Worm (Caenorhabditis elegans) whole organism, mixed stage, embryonic: Measurements from ENCODE around the gene F49C5.10.

Experiments
- bed-3 ChIP-seq: fragments of 200-800 bp; sonication (Bioruptor generic); optimal IDR thresholded peaks from 3 replicates; lab custom pipeline; 2018; ENCODE audit warnings: mild to moderate bottlenecking, missing genetic modification characterization, moderate library complexity, missing compliant biosample characterization
- blmp-1 ChIP-seq: fragments of 150-350 bp; optimal IDR thresholded peaks from 2 replicates; lab custom pipeline; 2014; ENCODE audit warnings: missing biosample characterization, missing genetic modification characterization
- ceh-39 ChIP-seq: fragments of 150-350 bp; optimal IDR thresholded peaks from 2 replicates; lab custom pipeline; 2014; ENCODE audit warnings: missing biosample characterization, missing genetic modification characterization
- ceh-83 ChIP-seq: fragments of 200-800 bp; sonication (Bioruptor generic); optimal IDR thresholded peaks from 2 replicates; lab custom pipeline; 2018; ENCODE audit warnings: mild to moderate bottlenecking, missing genetic modification characterization, missing compliant biosample characterization
- ces-1 ChIP-seq: fragments of 150-350 bp; optimal IDR thresholded peaks from 2 replicates; lab custom pipeline; 2014; ENCODE audit warnings: missing biosample characterization, missing genetic modification reagents, missing genetic modification characterization
- cnd-1 ChIP-seq: fragments of 200-800 bp; sonication (Bioruptor generic); optimal IDR thresholded peaks from 2 replicates; lab custom pipeline; 2018; ENCODE audit warnings: mild to moderate bottlenecking, missing genetic modification characterization, missing compliant biosample characterization
- drap-1 ChIP-seq: fragments of 200-800 bp; sonication (Bioruptor generic); optimal IDR thresholded peaks from 3 replicates; lab custom pipeline; 2018; ENCODE audit warnings: mild to moderate bottlenecking, missing genetic modification characterization, missing compliant biosample characterization
- elt-1 ChIP-seq: sonication (generic microtip); optimal IDR thresholded peaks from 2 replicates; lab custom pipeline; 2017; ENCODE audit warnings: missing genetic modification characterization, mild to moderate bottlenecking, missing compliant biosample characterization, antibody characterized with exemption, moderate library complexity, borderline replicate concordance; ENCODE audit not compliant: insufficient read depth
- elt-3 ChIP-seq: fragments of 150-350 bp; optimal IDR thresholded peaks from 2 replicates; lab custom pipeline; 2014; ENCODE audit warnings: missing biosample characterization, missing genetic modification characterization
- flh-1 ChIP-seq: fragments of 200-800 bp; sonication (Bioruptor generic); optimal IDR thresholded peaks from 2 replicates; lab custom pipeline; 2018; ENCODE audit warnings: mild to moderate bottlenecking, missing genetic modification characterization, moderate library complexity, missing compliant biosample characterization
- ham-2 ChIP-seq: fragments of 200-800 bp; sonication (Bioruptor generic); optimal IDR thresholded peaks from 2 replicates; lab custom pipeline; 2018; ENCODE audit warnings: mild to moderate bottlenecking, missing genetic modification characterization, missing compliant biosample characterization
- hlh-1 ChIP-seq: fragments of 150-350 bp; optimal IDR thresholded peaks from 2 replicates; lab custom pipeline; 2014; ENCODE audit warnings: missing biosample characterization, missing genetic modification reagents, missing genetic modification characterization
- lin-13 ChIP-seq: fragments of 150-350 bp; optimal IDR thresholded peaks from 2 replicates; lab custom pipeline; 2014; ENCODE audit warnings: missing biosample characterization, missing genetic modification characterization
- lin-32 ChIP-seq: fragments of 200-800 bp; sonication (Bioruptor generic); optimal IDR thresholded peaks from 2 replicates; lab custom pipeline; 2018; ENCODE audit warnings: mild to moderate bottlenecking, missing genetic modification characterization, missing compliant biosample characterization
- lsy-2 ChIP-seq: fragments of 150-350 bp; optimal IDR thresholded peaks from 2 replicates; lab custom pipeline; 2014; ENCODE audit warnings: missing biosample characterization, missing genetic modification characterization
- mab-5 ChIP-seq: fragments of 150-350 bp; optimal IDR thresholded peaks from 2 replicates; lab custom pipeline; 2014; ENCODE audit warnings: missing biosample characterization, missing genetic modification characterization
- mep-1 ChIP-seq: fragments of 150-350 bp; optimal IDR thresholded peaks from 2 replicates; lab custom pipeline; 2017; ENCODE audit warnings: missing biosample characterization, missing genetic modification reagents, missing genetic modification characterization, inconsistent platforms
- nhr-12 ChIP-seq: fragments of 150-350 bp; optimal IDR thresholded peaks from 2 replicates; lab custom pipeline; 2014; ENCODE audit warnings: missing biosample characterization, missing genetic modification characterization
- nhr-2 ChIP-seq: fragments of 150-350 bp; optimal IDR thresholded peaks from 2 replicates; lab custom pipeline; 2014; ENCODE audit warnings: missing biosample characterization, missing genetic modification characterization
- nhr-237 ChIP-seq: fragments of 150-350 bp; optimal IDR thresholded peaks from 2 replicates; lab custom pipeline; 2014; ENCODE audit warnings: missing biosample characterization, missing genetic modification characterization
- nhr-28 ChIP-seq: fragments of 150-350 bp; optimal IDR thresholded peaks from 2 replicates; lab custom pipeline; 2014; ENCODE audit warnings: missing biosample characterization, missing genetic modification characterization
- pha-4 ChIP-seq: fragments of 150-350 bp; optimal IDR thresholded peaks from 2 replicates; lab custom pipeline; 2018; ENCODE audit warnings: missing biosample characterization, missing genetic modification reagents, missing genetic modification characterization
- sem-2 ChIP-seq: fragments of 200-800 bp; sonication (Bioruptor generic); optimal IDR thresholded peaks from 2 replicates; lab custom pipeline; 2018; ENCODE audit warnings: mild to moderate bottlenecking, missing genetic modification characterization, missing compliant biosample characterization
- snpc-4 ChIP-seq: fragments of 150-350 bp; optimal IDR thresholded peaks from 2 replicates; lab custom pipeline; 2014; ENCODE audit warnings: missing biosample characterization, missing genetic modification characterization
- sptf-1 ChIP-seq: sonication (generic microtip); optimal IDR thresholded peaks from 2 replicates; lab custom pipeline; 2017; ENCODE audit warnings: mild to moderate bottlenecking, missing genetic modification characterization, moderate library complexity, missing compliant biosample characterization
- tbx-8 ChIP-seq: fragments of 200-800 bp; sonication (Bioruptor generic); optimal IDR thresholded peaks from 2 replicates; lab custom pipeline; 2018; ENCODE audit warnings: mild to moderate bottlenecking, missing genetic modification characterization, moderate library complexity, missing compliant biosample characterization
- unc-120 ChIP-seq: sonication (generic microtip); optimal IDR thresholded peaks from 2 replicates; lab custom pipeline; 2017; ENCODE audit warnings: missing genetic modification characterization, missing compliant biosample characterization; ENCODE audit not compliant: poor library complexity, severe bottlenecking
- unc-39 ChIP-seq: fragments of 150-350 bp; optimal IDR thresholded peaks from 2 replicates; lab custom pipeline; 2014; ENCODE audit warnings: missing biosample characterization, missing genetic modification characterization
- unc-62 ChIP-seq: fragments of 150-350 bp; optimal IDR thresholded peaks from 2 replicates; lab custom pipeline; 2014; ENCODE audit warnings: missing biosample characterization, missing genetic modification reagents, missing genetic modification characterization
- zip-8 ChIP-seq: fragments of 150-350 bp; optimal IDR thresholded peaks from 2 replicates; lab custom pipeline; 2014; ENCODE audit warnings: missing biosample characterization, missing genetic modification characterization
- ztf-11 ChIP-seq: fragments of 150-350 bp; optimal IDR thresholded peaks from 2 replicates; lab custom pipeline; 2014; ENCODE audit warnings: missing biosample characterization, missing genetic modification characterization

Gene F49C5.10

DNA sequence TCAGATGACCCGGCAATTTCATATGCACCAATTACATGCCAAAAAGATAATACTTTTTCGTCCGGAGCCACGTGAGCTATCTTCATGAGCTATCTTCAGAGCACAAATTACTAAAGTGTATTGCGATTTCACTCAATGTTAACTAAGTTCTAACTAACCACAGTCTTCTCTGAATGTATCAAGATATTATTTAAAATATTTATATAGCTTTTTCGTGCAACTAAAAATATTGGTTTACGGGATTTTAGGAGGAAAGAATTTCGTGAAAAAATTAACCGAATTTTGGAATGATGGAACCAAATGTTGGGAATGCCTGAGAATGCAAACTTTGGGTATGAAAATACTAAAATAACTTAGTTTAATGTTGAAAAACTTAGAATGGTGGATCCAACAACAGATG, 991 bp downstream of the F49C5.10 start, which contains the start of gene F49C5.16:
TSS of gene F49C5.16 (plus strand) at position 301 of the 400 bp plus-strand sequence.
- TF ChIP-seq flh-1 (GFP tag; lab: Kevin White, UChicago) (no peak), drap-1 (no peak), bed-3 (GFP tag; lab: Kevin White, UChicago) (no peak), unc-39 (tag; lab: Kevin White, UChicago) (no peak), nhr-2 (tag; lab: Kevin White, UChicago) (no peak), mab-5 (tag; lab: Kevin White, UChicago) (no peak)
- TF ChIP-seq, all 35 proteins: peak for 0

DNA sequence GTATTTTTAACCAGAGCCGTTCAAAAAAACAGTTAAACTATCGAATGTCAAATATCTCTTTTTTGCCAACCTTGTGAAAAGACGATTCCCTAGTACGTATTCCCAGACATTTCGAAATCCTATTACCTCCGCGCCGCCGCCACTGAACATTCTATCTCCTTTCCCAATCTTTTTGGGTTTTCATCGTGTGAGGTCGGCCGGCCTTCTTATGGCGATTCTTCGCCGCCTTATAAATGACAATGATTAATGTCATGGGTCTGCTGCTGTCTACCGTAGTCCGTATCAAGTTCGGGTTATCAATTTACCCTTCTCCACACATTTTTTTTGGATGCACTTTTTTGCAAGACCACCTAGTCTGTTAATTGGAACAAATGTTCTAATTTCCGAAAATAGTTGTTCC, 3.1 kb downstream of the F49C5.10 start:
- TF ChIP-seq bed-3 (GFP tag; lab: Kevin White, UChicago), result no peak
- no peak for TF ChIP-seq unc-39 (tag; lab: Kevin White, UChicago)
- TF ChIP-seq ceh-83, result no peak
- TF ChIP-seq ham-2, result no peak
- no peak for TF ChIP-seq mep-1 (tag; lab: Kevin White, UChicago)
- TF ChIP-seq lin-13 (tag; lab: Kevin White, UChicago), result no peak
- no peak for TF ChIP-seq lsy-2 (tag; lab: Kevin White, UChicago)
- TF ChIP-seq cnd-1, result no peak
- TF ChIP-seq unc-62 (GFP tag; lab: Kevin White, UChicago), result no peak

DNA sequence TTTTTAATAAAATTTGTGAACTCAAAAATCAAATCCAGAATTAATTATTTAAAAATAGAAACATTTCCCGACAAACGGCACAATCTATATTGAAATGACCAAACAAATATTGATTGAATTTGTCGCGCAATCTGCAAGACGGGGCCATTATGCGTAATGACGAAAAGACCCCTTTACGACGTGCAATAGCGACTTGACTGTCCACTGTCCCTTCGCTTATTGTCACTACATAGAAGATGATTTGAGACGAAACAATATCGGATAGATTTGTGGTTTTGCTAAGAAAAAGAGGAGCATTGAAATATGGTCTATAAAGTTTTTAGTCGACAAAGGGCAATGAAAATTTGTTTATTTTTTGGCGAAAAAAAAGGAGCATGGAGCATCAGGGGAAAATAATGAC, 4.4 kb downstream of the F49C5.10 start:
- TF ChIP-seq tbx-8 (GFP tag; lab: Kevin White, UChicago) (no peak), pha-4 (tag; lab: Kevin White, UChicago) (no peak), elt-3 (tag; lab: Kevin White, UChicago) (no peak), unc-39 (tag; lab: Kevin White, UChicago) (no peak), bed-3 (GFP tag; lab: Kevin White, UChicago) (no peak), ces-1 (GFP tag; lab: Kevin White, UChicago) (no peak), sptf-1 (tag; lab: Kevin White, UChicago) (no peak), zip-8 (tag; lab: Kevin White, UChicago) (no peak), nhr-2 (tag; lab: Kevin White, UChicago) (no peak)

DNA sequence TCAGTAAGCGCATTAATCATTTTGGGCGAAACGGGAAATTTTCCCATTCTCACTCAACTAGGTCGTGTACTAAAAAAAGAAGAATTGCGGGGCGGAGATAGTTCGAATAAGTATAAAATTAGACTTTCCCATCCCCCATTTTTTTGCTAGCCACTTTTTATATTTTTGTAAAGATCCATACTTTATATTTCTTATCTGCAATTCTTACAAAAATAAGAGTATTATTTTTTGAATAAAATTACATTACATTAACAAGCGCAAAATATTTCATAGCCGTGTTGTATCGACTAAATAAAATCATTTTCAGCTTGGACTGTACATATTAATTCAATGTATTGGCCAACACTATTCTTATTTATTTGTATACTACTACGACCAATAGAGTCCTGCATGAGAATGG, 9.0 kb downstream of the F49C5.10 start, which contains the start of gene F49C5.11:
TSS of gene F49C5.11 (plus strand) at position 301 of the 400 bp plus-strand sequence.
- TF ChIP-seq unc-120, result no peak
- TF ChIP-seq nhr-2 (tag; lab: Kevin White, UChicago), result no peak
- TF ChIP-seq ham-2, result no peak
- no peak for TF ChIP-seq nhr-12
- TF ChIP-seq nhr-237 (tag; lab: Kevin White, UChicago), result no peak
- TF ChIP-seq hlh-1 (tag; lab: Kevin White, UChicago), result no peak
- no peak for TF ChIP-seq sptf-1 (tag; lab: Kevin White, UChicago)
- TF ChIP-seq nhr-28 (tag; lab: Kevin White, UChicago), result no peak
- TF ChIP-seq cnd-1, result no peak
- TF ChIP-seq ceh-39 (tag; lab: Kevin White, UChicago), result no peak
- TF ChIP-seq bed-3 (GFP tag; lab: Kevin White, UChicago), result no peak
- TF ChIP-seq blmp-1 (tag; lab: Kevin White, UChicago), result no peak
- TF ChIP-seq lin-13 (tag; lab: Kevin White, UChicago), result no peak
- no peak for TF ChIP-seq drap-1
- no peak for TF ChIP-seq elt-1 (tag; lab: Kevin White, UChicago)

DNA sequence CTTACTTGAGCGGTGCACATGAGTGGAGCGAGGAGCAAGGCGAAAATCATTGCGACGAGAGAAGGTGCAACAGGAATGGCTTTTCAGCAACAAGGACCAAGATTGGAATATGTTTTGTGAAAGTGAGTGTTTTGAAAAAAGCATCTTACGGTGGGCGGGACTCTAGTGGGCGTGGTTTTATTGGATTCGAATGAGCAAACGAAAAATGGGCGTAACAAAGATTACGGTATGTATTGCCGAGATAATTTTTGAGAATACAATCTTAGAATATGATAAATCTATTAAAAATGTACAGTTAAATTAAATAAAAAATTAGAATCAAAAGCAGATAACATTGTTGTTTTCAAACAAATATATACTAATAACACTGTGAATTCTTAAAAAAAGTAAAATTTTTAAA, 13.7 kb downstream of the F49C5.10 start, which contains the start of gene F49C5.12:
TSS of gene F49C5.12 (minus strand) at position 101 of the 400 bp plus-strand sequence.
- no peak for TF ChIP-seq zip-8 (tag; lab: Kevin White, UChicago)
- no peak for TF ChIP-seq sem-2 (GFP tag; lab: Kevin White, UChicago)
- no peak for TF ChIP-seq nhr-12
- TF ChIP-seq, all 35 proteins: peak for 0

DNA sequence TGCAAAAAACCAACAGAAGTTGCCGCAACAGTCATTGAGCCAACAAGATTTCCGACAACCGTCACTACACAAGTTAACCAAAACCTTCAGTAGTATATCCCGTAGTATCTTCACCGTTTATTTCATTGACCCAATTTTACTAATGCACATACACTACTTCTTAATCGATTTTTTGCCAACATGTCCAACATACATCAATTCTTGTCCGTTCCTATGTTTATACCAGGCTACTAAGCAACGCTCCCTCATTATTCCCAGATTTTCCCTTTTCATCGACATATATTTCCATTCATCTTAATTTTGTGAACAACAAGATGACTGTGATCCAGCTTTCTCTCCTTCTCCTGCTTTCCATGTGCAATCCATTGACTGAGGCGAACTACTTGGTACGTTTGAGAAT, 19.3 kb downstream of the F49C5.10 start, which contains the start of gene F49C5.7:
TSS of gene F49C5.7 (plus strand) at position 301 of the 400 bp plus-strand sequence.
- TF ChIP-seq unc-39 (tag; lab: Kevin White, UChicago), result no peak
- no peak for TF ChIP-seq ztf-11
- no peak for TF ChIP-seq snpc-4
- TF ChIP-seq ceh-39 (tag; lab: Kevin White, UChicago), result no peak
- no peak for TF ChIP-seq lsy-2 (tag; lab: Kevin White, UChicago)
- TF ChIP-seq unc-120, result no peak
- TF ChIP-seq bed-3 (GFP tag; lab: Kevin White, UChicago), result no peak
- TF ChIP-seq ham-2, result no peak
- no peak for TF ChIP-seq elt-3 (tag; lab: Kevin White, UChicago)
- TF ChIP-seq lin-32 (GFP tag; lab: Kevin White, UChicago), result no peak
- TF ChIP-seq mab-5 (tag; lab: Kevin White, UChicago), result no peak
- TF ChIP-seq ceh-83, result no peak
- TF ChIP-seq sptf-1 (tag; lab: Kevin White, UChicago), result no peak
- no peak for TF ChIP-seq nhr-2 (tag; lab: Kevin White, UChicago)
